Worm (Caenorhabditis elegans) whole organism, early embryonic: ENCODE data around the gene nstp-2.

Experiments used
- B0310.2 ChIP-seq: sonication (generic microtip); optimal IDR thresholded peaks from 2 replicates; lab custom pipeline; 2016; ENCODE audit warnings: mild to moderate bottlenecking, missing genetic modification characterization, missing compliant biosample characterization
- ets-7 ChIP-seq: sonication (generic microtip); optimal IDR thresholded peaks from 2 replicates; lab custom pipeline; 2016; ENCODE audit warnings: missing genotype, missing genetic modification characterization, missing compliant biosample characterization
- scrt-1 ChIP-seq: fragments of 200-800 bp; sonication (Bioruptor generic); IDR thresholded peaks from 2 replicates; pipeline ENCODE4 v1.3.6; 2022; ENCODE audit warnings: missing genetic modification characterization, missing compliant biosample characterization
- sea-1 ChIP-seq: fragments of 200-800 bp; sonication (Bioruptor generic); conservative IDR thresholded peaks from 2 replicates; pipeline ENCODE4 v1.3.6; 2022; ENCODE audit warnings: missing genetic modification characterization, missing compliant biosample characterization

DNA sequence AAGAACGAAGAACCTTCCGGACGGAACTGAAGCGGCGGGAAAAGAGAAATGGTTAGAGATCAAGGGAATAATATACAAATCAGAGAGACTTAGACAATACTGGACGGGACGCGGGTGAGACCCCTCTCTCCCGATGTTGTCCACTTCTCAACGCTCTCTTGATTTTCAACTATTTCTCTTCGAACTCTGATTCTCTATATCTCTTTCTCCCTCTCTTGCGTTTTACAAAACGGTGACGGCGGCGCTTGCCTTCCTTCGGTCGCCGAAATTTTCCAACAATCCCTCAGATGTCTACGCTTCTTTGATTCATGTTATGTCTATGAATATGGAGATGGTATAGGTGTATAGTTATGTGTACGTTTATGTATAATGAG lies 29.3 kb downstream of the nstp-2 start:
- no peak for TF ChIP-seq ets-7
- TF ChIP-seq B0310.2 = no peak
- no peak for TF ChIP-seq scrt-1 (GFP tag; lab: Robert Waterston, UW)
- TF ChIP-seq sea-1 = no peak
